Worm (Caenorhabditis elegans): Measurements from ENCODE around the gene rbm-42.

The rbm-42 gene

DNA sequence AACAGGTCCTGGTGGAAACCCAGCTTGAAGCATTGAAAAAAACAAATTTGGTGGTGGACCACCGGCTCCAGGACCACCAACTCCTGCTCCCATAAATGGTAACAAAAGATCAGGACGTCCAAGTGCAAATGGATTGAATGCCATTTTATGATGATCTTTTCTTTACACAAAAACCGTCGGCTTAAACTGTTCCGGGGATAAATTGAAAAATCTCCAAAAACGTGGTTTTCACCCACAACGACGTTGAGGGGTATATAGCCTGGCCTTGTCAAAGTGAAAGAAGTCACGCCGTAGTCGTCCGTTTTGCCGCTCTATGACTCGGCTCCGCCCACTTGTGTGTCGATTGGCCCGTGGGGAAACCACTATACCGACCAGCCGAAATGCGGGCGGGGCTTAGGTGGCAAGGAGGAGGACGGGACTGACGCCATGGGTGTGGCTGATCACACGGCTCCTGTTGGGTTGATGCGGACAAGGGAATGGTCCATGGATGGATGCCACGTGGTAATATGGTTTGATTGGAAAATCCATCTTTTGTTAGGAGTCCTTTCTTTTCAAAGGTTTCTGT is 16.9 kb downstream of the rbm-42 start, which contains the start of gene tbx-2 (continued):
- TF ChIP-seq ceh-31 (tag; optimal IDR thresholded peaks at IDR 0.05) = peak; percentile 2
- no peak for TF ChIP-seq elt-2 (tag; optimal IDR thresholded peaks at IDR 0.05)
- no peak for TF ChIP-seq hlh-13 (GFP tag; optimal IDR thresholded peaks at IDR 0.05)
- no peak for TF ChIP-seq ceh-19 (GFP tag; optimal IDR thresholded peaks at IDR 0.05)
- no peak for TF ChIP-seq ahr-1 (tag; optimal IDR thresholded peaks at IDR 0.05)
- no peak for TF ChIP-seq nhr-11 (tag; optimal IDR thresholded peaks at IDR 0.05)
- no peak for TF ChIP-seq elt-4 (tag; optimal IDR thresholded peaks at IDR 0.05)
- TF ChIP-seq nfya-1 (tag; optimal IDR thresholded peaks at IDR 0.05) = peak; percentile 86
- peak; percentile 46 for TF ChIP-seq hlh-6 (tag; optimal IDR thresholded peaks at IDR 0.05)
- TF ChIP-seq T23F11.4 (GFP tag; optimal IDR thresholded peaks at IDR 0.05) = no peak
- no peak for TF ChIP-seq ceh-6 (GFP tag; optimal IDR thresholded peaks at IDR 0.05)
- peak; percentile 48 for TF ChIP-seq ref-2 (tag; optimal IDR thresholded peaks at IDR 0.05)
- peak; percentile 36 for TF ChIP-seq sdc-2 (tag; optimal IDR thresholded peaks at IDR 0.05)
- no peak for TF ChIP-seq mec-3 (tag; optimal IDR thresholded peaks at IDR 0.05; ENCODE audit: borderline replicate concordance)
- no peak for TF ChIP-seq ceh-14 (tag; optimal IDR thresholded peaks at IDR 0.05)
- no peak for TF ChIP-seq unc-86 (tag; optimal IDR thresholded peaks at IDR 0.05)
- TF ChIP-seq fkh-6 (tag; optimal IDR thresholded peaks at IDR 0.05) = peak; percentile 11
- no peak for TF ChIP-seq fkh-10 (GFP tag; optimal IDR thresholded peaks at IDR 0.05)
- TF ChIP-seq ceh-2 (tag; optimal IDR thresholded peaks at IDR 0.05) = no peak
- TF ChIP-seq pat-9 (tag; optimal IDR thresholded peaks at IDR 0.05) = no peak
- no peak for TF ChIP-seq tbx-7 (tag; optimal IDR thresholded peaks at IDR 0.05)
- TF ChIP-seq nhr-232 (tag; optimal IDR thresholded peaks at IDR 0.05) = no peak
- TF ChIP-seq tbx-2 (tag; optimal IDR thresholded peaks at IDR 0.05) = peak; percentile 99
- TF ChIP-seq unc-55 (GFP tag; optimal IDR thresholded peaks at IDR 0.05) = no peak
- no peak for TF ChIP-seq pqm-1 (tag; optimal IDR thresholded peaks at IDR 0.05)
- no peak for TF ChIP-seq pha-4 (tag; optimal IDR thresholded peaks at IDR 0.05)
- TF ChIP-seq pag-3 (tag; optimal IDR thresholded peaks at IDR 0.05; ENCODE audit: borderline replicate concordance) = no peak
- TF ChIP-seq pros-1 (tag; optimal IDR thresholded peaks at IDR 0.05) = no peak
- TF ChIP-seq ceh-9 (tag; optimal IDR thresholded peaks at IDR 0.05) = no peak
- TF ChIP-seq dve-1 (tag; optimal IDR thresholded peaks at IDR 0.05) = no peak
- TF ChIP-seq lim-6 (tag; optimal IDR thresholded peaks at IDR 0.05) = no peak
- no peak for TF ChIP-seq che-1 (tag; optimal IDR thresholded peaks at IDR 0.05)
- TF ChIP-seq hlh-15 (tag; optimal IDR thresholded peaks at IDR 0.05) = no peak
- TF ChIP-seq dmd-4 (tag; optimal IDR thresholded peaks at IDR 0.05; ENCODE audit: borderline replicate concordance) = no peak
- no peak for TF ChIP-seq zip-5 (tag; optimal IDR thresholded peaks at IDR 0.05)
- no peak for TF ChIP-seq npax-4 (tag; optimal IDR thresholded peaks at IDR 0.05)
- TF ChIP-seq ama-1 (optimal IDR thresholded peaks at IDR 0.05) = no peak
- TF ChIP-seq pha-2 (tag; optimal IDR thresholded peaks at IDR 0.05) = no peak
- TF ChIP-seq gmeb-2 (tag; optimal IDR thresholded peaks at IDR 0.05) = no peak
- peak; percentile 6 for TF ChIP-seq F13H6.1 (tag; optimal IDR thresholded peaks at IDR 0.05)
- no peak for TF ChIP-seq ceh-30 (tag; optimal IDR thresholded peaks at IDR 0.05)
- TF ChIP-seq odd-2 (tag; optimal IDR thresholded peaks at IDR 0.05) = no peak
- TF ChIP-seq madf-2 (tag; optimal IDR thresholded peaks at IDR 0.05) = no peak
- TF ChIP-seq ttx-3 (tag; optimal IDR thresholded peaks at IDR 0.05) = no peak

ce11 chrIII:5134506-5134905 is 18.5 kb downstream of the rbm-42 start:
- TF ChIP-seq tbx-2 (tag; optimal IDR thresholded peaks at IDR 0.05) (peak; percentile 88), sox-4 (tag; optimal IDR thresholded peaks at IDR 0.05) (no peak)
